Fruit fly (Drosophila melanogaster) whole organism, wandering third instar larva: ENCODE results near the gene CG8461.

Experiments
- Abd-B ChIP-seq: fragments of >200 bp; optimal IDR thresholded peaks from 2 replicates; lab custom pipeline; 2017; ENCODE audit warnings: missing biosample characterization, missing genetic modification characterization
- CG32264 ChIP-seq: fragments of 200-800 bp; sonication (Bioruptor generic); optimal IDR thresholded peaks from 2 replicates; lab custom pipeline; 2016; ENCODE audit warnings: missing biosample characterization, missing genetic modification characterization
- CrebA ChIP-seq: fragments of 200-800 bp; sonication (Bioruptor generic); optimal IDR thresholded peaks from 2 replicates; lab custom pipeline; 2016; ENCODE audit warnings: missing biosample characterization, mild to moderate bottlenecking, missing genetic modification characterization, borderline replicate concordance
- Dfd ChIP-seq: fragments of >200 bp; optimal IDR thresholded peaks from 2 replicates; lab custom pipeline; 2017; ENCODE audit warnings: missing biosample characterization, missing genetic modification characterization
- Dif ChIP-seq: fragments of 200-275, 200-300 bp; sonication (Bioruptor generic); optimal IDR thresholded peaks from 2 replicates; lab custom pipeline; 2018; ENCODE audit warnings: missing biosample characterization, missing genetic modification characterization; ENCODE audit not compliant: partially characterized antibody
- HLH106 ChIP-seq: fragments of 200-800 bp; optimal IDR thresholded peaks from 3 replicates; lab custom pipeline; 2019; ENCODE audit warnings: missing biosample characterization, mild to moderate bottlenecking, missing genetic modification characterization, moderate library complexity
- Hnf4 ChIP-seq: fragments of 200-800 bp; sonication (Bioruptor generic); optimal IDR thresholded peaks from 2 replicates; lab custom pipeline; 2016; ENCODE audit warnings: missing biosample characterization, mild to moderate bottlenecking, missing genetic modification characterization
- Hr78 ChIP-seq: fragments of >200 bp; optimal IDR thresholded peaks from 2 replicates; lab custom pipeline; 2017; ENCODE audit warnings: missing biosample characterization, missing genetic modification characterization
- Hr83 ChIP-seq: fragments of 200-300 bp; sonication (Bioruptor generic); optimal IDR thresholded peaks from 2 replicates; lab custom pipeline; 2016; ENCODE audit warnings: missing biosample characterization, mild to moderate bottlenecking, missing genetic modification characterization, moderate library complexity; ENCODE audit not compliant: poor library complexity, severe bottlenecking
- Jra ChIP-seq: sonication (Bioruptor generic); optimal IDR thresholded peaks from 2 replicates; lab custom pipeline; 2016; ENCODE audit warnings: missing biosample characterization, missing genetic modification characterization
- Mio ChIP-seq: sonication (Bioruptor generic); optimal IDR thresholded peaks from 2 replicates; lab custom pipeline; 2016; ENCODE audit warnings: missing biosample characterization, missing genetic modification characterization
- Myc ChIP-seq: fragments of >200 bp; optimal IDR thresholded peaks from 2 replicates; lab custom pipeline; 2017
- OdsH ChIP-seq: fragments of 200-800 bp; sonication (Bioruptor generic); optimal IDR thresholded peaks from 2 replicates; lab custom pipeline; 2016; ENCODE audit warnings: missing biosample characterization, mild to moderate bottlenecking, missing genetic modification characterization
- Rel ChIP-seq, 2 experiments: fragments of 200-800 bp; sonication (Bioruptor generic) in 1 of 2; optimal IDR thresholded peaks; 2 replicates in 1 of 2; 3 replicates in 1 of 2; lab custom pipeline; 2016 to 2019; ENCODE audit warnings: mild to moderate bottlenecking in 2 of 2, missing biosample characterization in 2 of 2, missing genetic modification characterization in 2 of 2, moderate library complexity in 1 of 2
- Sp1 ChIP-seq: fragments of 200-800 bp; sonication (Bioruptor generic); optimal IDR thresholded peaks from 3 replicates; lab custom pipeline; 2019; ENCODE audit warnings: missing biosample characterization, mild to moderate bottlenecking, missing genetic modification characterization, moderate library complexity
- Vsx2 ChIP-seq: fragments of 200-300, 225-300 bp; sonication (Bioruptor generic); optimal IDR thresholded peaks from 2 replicates; lab custom pipeline; 2018; ENCODE audit warnings: missing biosample characterization, missing genetic modification characterization; ENCODE audit not compliant: partially characterized antibody
- brk ChIP-seq: fragments of 200-800 bp; sonication (Bioruptor generic); optimal IDR thresholded peaks from 2 replicates; lab custom pipeline; 2016; ENCODE audit warnings: missing biosample characterization, mild to moderate bottlenecking, missing genetic modification characterization
- dl ChIP-seq, 2 experiments: fragments of 175-275, 200-275 bp in 1 of 2; fragments of 200-275 bp in 1 of 2; sonication (Bioruptor generic); optimal IDR thresholded peaks; lab custom pipeline; 2018; ENCODE audit warnings: mild to moderate bottlenecking in 2 of 2, missing biosample characterization in 2 of 2, missing genetic modification characterization in 2 of 2, moderate library complexity in 2 of 2; ENCODE audit not compliant: partially characterized antibody in 2 of 2, insufficient read depth in 1 of 2
- dmrt93B ChIP-seq: fragments of 200-800 bp; sonication (Bioruptor generic); optimal IDR thresholded peaks from 2 replicates; lab custom pipeline; 2018; ENCODE audit warnings: missing biosample characterization, mild to moderate bottlenecking, missing genetic modification characterization
- dsf ChIP-seq: sonication (Bioruptor generic); optimal IDR thresholded peaks from 2 replicates; lab custom pipeline; 2016; ENCODE audit warnings: missing biosample characterization, missing genetic modification characterization, borderline replicate concordance
- ey ChIP-seq: fragments of 200-800 bp; sonication (Bioruptor generic); optimal IDR thresholded peaks from 2 replicates; lab custom pipeline; 2016; ENCODE audit warnings: missing biosample characterization, missing genetic modification characterization
- foxo ChIP-seq, 2 experiments: fragments of 200-800 bp; sonication (Bioruptor generic); optimal IDR thresholded peaks; 2 replicates in 1 of 2; 3 replicates in 1 of 2; lab custom pipeline; 2016 to 2017; ENCODE audit warnings: missing biosample characterization in 2 of 2, missing genetic modification characterization in 2 of 2
- fru ChIP-seq: fragments of 200-800 bp; sonication (Bioruptor generic); optimal IDR thresholded peaks from 3 replicates; lab custom pipeline; 2016; ENCODE audit warnings: missing biosample characterization, mild to moderate bottlenecking, missing genetic modification characterization
- h ChIP-seq: fragments of 200-800 bp; sonication (Bioruptor generic); optimal IDR thresholded peaks from 3 replicates; lab custom pipeline; 2016; ENCODE audit warnings: missing biosample characterization, mild to moderate bottlenecking, missing genetic modification characterization
- jim ChIP-seq: fragments of 175-275, 200-325 bp; sonication (Bioruptor generic); optimal IDR thresholded peaks from 2 replicates; lab custom pipeline; 2016; ENCODE audit warnings: missing biosample characterization, mild to moderate bottlenecking, missing genetic modification characterization
- lola ChIP-seq: fragments of >200 bp; optimal IDR thresholded peaks from 2 replicates; lab custom pipeline; 2017; ENCODE audit warnings: missing biosample characterization, missing genetic modification characterization
- pan ChIP-seq: fragments of >200 bp; optimal IDR thresholded peaks from 2 replicates; lab custom pipeline; 2017
- psq ChIP-seq: fragments of 200-800 bp; sonication (Bioruptor generic); optimal IDR thresholded peaks from 3 replicates; lab custom pipeline; 2017; ENCODE audit warnings: missing biosample characterization, mild to moderate bottlenecking, missing genetic modification characterization, moderate library complexity
- rgr ChIP-seq: fragments of 200-800 bp; sonication (Bioruptor generic); optimal IDR thresholded peaks from 3 replicates; lab custom pipeline; 2016; ENCODE audit warnings: missing biosample characterization, mild to moderate bottlenecking, missing genetic modification characterization
- sage ChIP-seq: fragments of 200-800 bp; sonication (Bioruptor generic); optimal IDR thresholded peaks from 2 replicates; lab custom pipeline; 2016; ENCODE audit warnings: missing biosample characterization, mild to moderate bottlenecking, missing genetic modification characterization
- sv ChIP-seq: fragments of 200-800 bp; sonication (Bioruptor generic); optimal IDR thresholded peaks from 3 replicates; lab custom pipeline; 2016; ENCODE audit warnings: missing biosample characterization, missing genetic modification characterization
- tai ChIP-seq: sonication (Bioruptor generic); optimal IDR thresholded peaks from 2 replicates; lab custom pipeline; 2016; ENCODE audit warnings: missing biosample characterization, missing genetic modification characterization
- usp ChIP-seq: fragments of >200 bp; optimal IDR thresholded peaks from 2 replicates; lab custom pipeline; 2017; ENCODE audit warnings: missing biosample characterization, missing genetic modification characterization
- woc ChIP-seq: sonication (Bioruptor generic); optimal IDR thresholded peaks from 2 replicates; lab custom pipeline; 2016; ENCODE audit warnings: missing biosample characterization, mild to moderate bottlenecking, missing genetic modification characterization

The CG8461 gene

dm6 chr3R:14484533-14485267 lies 28.7 kb downstream of the CG8461 start:
- TF ChIP-seq Abd-B (no peak), h (GFP tag; lab: Kevin White, UChicago) (peak; percentile 8), jim (GFP tag; lab: Kevin White, UChicago) (no peak), Vsx2 (GFP tag; lab: Kevin White, UChicago) (no peak), Hr83 (GFP tag; lab: Kevin White, UChicago) (no peak), Dfd (GFP tag; lab: Kevin White, UChicago) (no peak), ey (GFP tag; lab: Kevin White, UChicago) (no peak), CrebA (GFP tag; lab: Kevin White, UChicago) (no peak), HLH106 (tag; lab: Kevin White, UChicago) (no peak), fru (GFP tag; lab: Kevin White, UChicago) (peak; percentile 11), Dif (GFP tag; lab: Kevin White, UChicago) (no peak), foxo (GFP tag; optimal IDR thresholded peaks at IDR 0.05; lab: Kevin White, UChicago) (peak in 1 of 2 experiments; percentile 3), Myc (no peak)
- TF ChIP-seq, all 38 proteins: peak for 3

dm6 chr3R:14482986-14483385 lies 30.5 kb downstream of the CG8461 start:
- TF ChIP-seq rgr, result no peak
- TF ChIP-seq sv (GFP tag; lab: Kevin White, UChicago), result no peak
- TF ChIP-seq lola (GFP tag; lab: Kevin White, UChicago), result no peak
- no peak for TF ChIP-seq ey (GFP tag; lab: Kevin White, UChicago)
- TF ChIP-seq tai (GFP tag; lab: Kevin White, UChicago), result no peak
- no peak for TF ChIP-seq Hr78
- no peak for TF ChIP-seq h (GFP tag; lab: Kevin White, UChicago)
- TF ChIP-seq pan (lab: Kevin White, UChicago), result no peak
- no peak for TF ChIP-seq woc (GFP tag; lab: Kevin White, UChicago)
- TF ChIP-seq Hr83 (GFP tag; lab: Kevin White, UChicago), result no peak
- TF ChIP-seq dmrt93B (GFP tag; lab: Kevin White, UChicago), result no peak
- TF ChIP-seq Myc, result no peak
- no peak for TF ChIP-seq dl (GFP tag; optimal IDR thresholded peaks at IDR 0.05; lab: Kevin White, UChicago; ENCODE audit: insufficient read depth in 1 of 2, partially characterized antibody in 2 of 2)
- no peak for TF ChIP-seq Dfd (GFP tag; lab: Kevin White, UChicago)
- TF ChIP-seq sage (GFP tag; lab: Kevin White, UChicago), result no peak
- no peak for TF ChIP-seq OdsH (GFP tag; lab: Kevin White, UChicago)
- TF ChIP-seq Jra (GFP tag; lab: Kevin White, UChicago), result no peak

- TF ChIP-seq Vsx2 (GFP tag; lab: Kevin White, UChicago), result no peak
- no peak for TF ChIP-seq CG32264
- TF ChIP-seq woc (GFP tag; lab: Kevin White, UChicago), result no peak
- TF ChIP-seq usp (GFP tag; lab: Kevin White, UChicago), result no peak
- TF ChIP-seq Dfd (GFP tag; lab: Kevin White, UChicago), result no peak
- TF ChIP-seq jim (GFP tag; lab: Kevin White, UChicago), result no peak
- TF ChIP-seq pan (lab: Kevin White, UChicago), result no peak
- no peak for TF ChIP-seq tai (GFP tag; lab: Kevin White, UChicago)
- TF ChIP-seq fru (GFP tag; lab: Kevin White, UChicago), result no peak
- TF ChIP-seq Mio (GFP tag; lab: Kevin White, UChicago), result no peak
- TF ChIP-seq h (GFP tag; lab: Kevin White, UChicago), result no peak
- no peak for TF ChIP-seq psq (GFP tag; lab: Kevin White, UChicago)
- TF ChIP-seq rgr, result no peak
- no peak for TF ChIP-seq lola (GFP tag; lab: Kevin White, UChicago)
- no peak for TF ChIP-seq Hr78
- TF ChIP-seq, all 38 proteins: peak for 0
Observed at dm6 chr3R:14481977-14482376, 31.5 kb downstream of the CG8461 start.

dm6 chr3R:14481569-14481968 lies 31.9 kb downstream of the CG8461 start, which contains the start of gene cv-c:
Gene cv-c, minus strand, starts transcription at chr3R:14481713.
- TF ChIP-seq woc (GFP tag; lab: Kevin White, UChicago) (no peak), foxo (GFP tag; optimal IDR thresholded peaks at IDR 0.05; lab: Kevin White, UChicago) (no peak), Abd-B (no peak), rgr (peak; percentile 29), Dfd (GFP tag; lab: Kevin White, UChicago) (no peak), usp (GFP tag; lab: Kevin White, UChicago) (no peak), dsf (GFP tag; lab: Kevin White, UChicago) (no peak), CrebA (GFP tag; lab: Kevin White, UChicago) (peak; percentile 51), ey (GFP tag; lab: Kevin White, UChicago) (no peak), Rel (GFP tag; optimal IDR thresholded peaks at IDR 0.05; lab: Kevin White, UChicago) (peak; percentile 59), Rel (tag; optimal IDR thresholded peaks at IDR 0.05; lab: Kevin White, UChicago) (peak; percentile 35), Jra (GFP tag; lab: Kevin White, UChicago) (peak; percentile 50), Hr83 (GFP tag; lab: Kevin White, UChicago) (peak; percentile 34), Dif (GFP tag; lab: Kevin White, UChicago) (peak; percentile 0), Sp1 (GFP tag; lab: Kevin White, UChicago) (peak; percentile 8), Hnf4 (GFP tag; lab: Kevin White, UChicago) (peak; percentile 56), tai (GFP tag; lab: Kevin White, UChicago) (no peak), HLH106 (tag; lab: Kevin White, UChicago) (no peak), brk (GFP tag; lab: Kevin White, UChicago) (peak; percentile 36)
